Worm (Caenorhabditis elegans) whole organism, L2 larva: ENCODE data around the gene nhr-61.

Source experiments
- aly-2 ChIP-seq: fragments of 150-350 bp; optimal IDR thresholded peaks from 2 replicates; lab custom pipeline; 2014; ENCODE audit warnings: missing biosample characterization, missing genetic modification characterization
- egl-27 ChIP-seq: sonication (generic microtip); optimal IDR thresholded peaks from 3 replicates; lab custom pipeline; 2017; ENCODE audit warnings: missing biosample characterization, missing genetic modification reagents, missing genetic modification characterization
- nhr-23 ChIP-seq: fragments of 150-350 bp; optimal IDR thresholded peaks from 2 replicates; lab custom pipeline; 2014; ENCODE audit warnings: missing biosample characterization, missing genetic modification reagents, missing genetic modification characterization
- zag-1 ChIP-seq: fragments of 150-350 bp; optimal IDR thresholded peaks from 2 replicates; lab custom pipeline; 2014; ENCODE audit warnings: missing biosample characterization, missing genetic modification characterization

DNA sequence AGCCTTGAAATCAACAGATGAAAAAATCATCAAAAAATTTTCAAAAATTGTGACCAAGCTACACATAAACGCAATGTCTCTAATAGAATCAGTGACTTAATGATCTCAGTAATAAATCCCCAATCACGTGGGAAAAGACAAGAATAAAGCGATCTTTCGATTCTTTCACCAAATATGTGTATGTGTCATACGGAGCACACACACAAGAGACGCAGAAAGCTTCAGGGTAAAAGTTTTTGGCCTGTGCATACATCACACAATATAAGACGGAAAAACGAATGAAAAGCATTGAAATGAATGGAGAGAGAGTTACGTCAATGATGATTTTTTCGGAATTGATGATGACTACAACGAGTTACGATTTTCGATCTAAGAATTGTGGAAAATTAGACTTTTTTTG, 2.1 kb upstream of the nhr-61 start:
- TF ChIP-seq egl-27 (tag; lab: Kevin White, UChicago) (no peak), aly-2 (tag; lab: Kevin White, UChicago) (no peak), zag-1 (no peak), nhr-23 (tag; lab: Kevin White, UChicago) (no peak)
